Worm (Caenorhabditis elegans) whole organism, mixed stage, embryonic: ENCODE data around the gene C07A4.2.
A peak's percentile ranks its signal among the peaks of the same experiment; 100 is the strongest.

Experiments used
- M03D4.4 ChIP-seq: sonication (generic microtip); optimal IDR thresholded peaks from 2 replicates; lab custom pipeline; 2017; ENCODE audit warnings: mild to moderate bottlenecking, missing genetic modification characterization, missing compliant biosample characterization
- bed-3 ChIP-seq: fragments of 200-800 bp; sonication (Bioruptor generic); optimal IDR thresholded peaks from 3 replicates; lab custom pipeline; 2018; ENCODE audit warnings: mild to moderate bottlenecking, missing genetic modification characterization, moderate library complexity, missing compliant biosample characterization
- blmp-1 ChIP-seq: fragments of 150-350 bp; optimal IDR thresholded peaks from 2 replicates; lab custom pipeline; 2014; ENCODE audit warnings: missing biosample characterization, missing genetic modification characterization
- ceh-39 ChIP-seq: fragments of 150-350 bp; optimal IDR thresholded peaks from 2 replicates; lab custom pipeline; 2014; ENCODE audit warnings: missing biosample characterization, missing genetic modification characterization
- ceh-43 ChIP-seq: fragments of 200-800 bp; sonication (Bioruptor generic); optimal IDR thresholded peaks from 2 replicates; lab custom pipeline; 2018; ENCODE audit warnings: mild to moderate bottlenecking, missing genetic modification characterization, moderate library complexity, missing compliant biosample characterization
- ceh-83 ChIP-seq: fragments of 200-800 bp; sonication (Bioruptor generic); optimal IDR thresholded peaks from 2 replicates; lab custom pipeline; 2018; ENCODE audit warnings: mild to moderate bottlenecking, missing genetic modification characterization, missing compliant biosample characterization
- ces-1 ChIP-seq: fragments of 150-350 bp; optimal IDR thresholded peaks from 2 replicates; lab custom pipeline; 2014; ENCODE audit warnings: missing biosample characterization, missing genetic modification reagents, missing genetic modification characterization
- cnd-1 ChIP-seq: fragments of 200-800 bp; sonication (Bioruptor generic); optimal IDR thresholded peaks from 2 replicates; lab custom pipeline; 2018; ENCODE audit warnings: mild to moderate bottlenecking, missing genetic modification characterization, missing compliant biosample characterization
- drap-1 ChIP-seq: fragments of 200-800 bp; sonication (Bioruptor generic); optimal IDR thresholded peaks from 3 replicates; lab custom pipeline; 2018; ENCODE audit warnings: mild to moderate bottlenecking, missing genetic modification characterization, missing compliant biosample characterization
- elt-1 ChIP-seq: sonication (generic microtip); optimal IDR thresholded peaks from 2 replicates; lab custom pipeline; 2017; ENCODE audit warnings: missing genetic modification characterization, mild to moderate bottlenecking, missing compliant biosample characterization, antibody characterized with exemption, moderate library complexity, borderline replicate concordance; ENCODE audit not compliant: insufficient read depth
- elt-3 ChIP-seq: fragments of 150-350 bp; optimal IDR thresholded peaks from 2 replicates; lab custom pipeline; 2014; ENCODE audit warnings: missing biosample characterization, missing genetic modification characterization
- flh-1 ChIP-seq: fragments of 200-800 bp; sonication (Bioruptor generic); optimal IDR thresholded peaks from 2 replicates; lab custom pipeline; 2018; ENCODE audit warnings: mild to moderate bottlenecking, missing genetic modification characterization, moderate library complexity, missing compliant biosample characterization
- ham-2 ChIP-seq: fragments of 200-800 bp; sonication (Bioruptor generic); optimal IDR thresholded peaks from 2 replicates; lab custom pipeline; 2018; ENCODE audit warnings: mild to moderate bottlenecking, missing genetic modification characterization, missing compliant biosample characterization
- hlh-1 ChIP-seq: fragments of 150-350 bp; optimal IDR thresholded peaks from 2 replicates; lab custom pipeline; 2014; ENCODE audit warnings: missing biosample characterization, missing genetic modification reagents, missing genetic modification characterization
- lin-13 ChIP-seq: fragments of 150-350 bp; optimal IDR thresholded peaks from 2 replicates; lab custom pipeline; 2014; ENCODE audit warnings: missing biosample characterization, missing genetic modification characterization
- lin-32 ChIP-seq: fragments of 200-800 bp; sonication (Bioruptor generic); optimal IDR thresholded peaks from 2 replicates; lab custom pipeline; 2018; ENCODE audit warnings: mild to moderate bottlenecking, missing genetic modification characterization, missing compliant biosample characterization
- lsy-2 ChIP-seq: fragments of 150-350 bp; optimal IDR thresholded peaks from 2 replicates; lab custom pipeline; 2014; ENCODE audit warnings: missing biosample characterization, missing genetic modification characterization
- mab-5 ChIP-seq: fragments of 150-350 bp; optimal IDR thresholded peaks from 2 replicates; lab custom pipeline; 2014; ENCODE audit warnings: missing biosample characterization, missing genetic modification characterization
- mep-1 ChIP-seq: fragments of 150-350 bp; optimal IDR thresholded peaks from 2 replicates; lab custom pipeline; 2017; ENCODE audit warnings: missing biosample characterization, missing genetic modification reagents, missing genetic modification characterization, inconsistent platforms
- mls-2 ChIP-seq: sonication (generic microtip); optimal IDR thresholded peaks from 2 replicates; lab custom pipeline; 2016; ENCODE audit warnings: mild to moderate bottlenecking, missing genetic modification characterization, moderate library complexity, missing compliant biosample characterization
- nhr-12 ChIP-seq: fragments of 150-350 bp; optimal IDR thresholded peaks from 2 replicates; lab custom pipeline; 2014; ENCODE audit warnings: missing biosample characterization, missing genetic modification characterization
- nhr-2 ChIP-seq: fragments of 150-350 bp; optimal IDR thresholded peaks from 2 replicates; lab custom pipeline; 2014; ENCODE audit warnings: missing biosample characterization, missing genetic modification characterization
- nhr-237 ChIP-seq: fragments of 150-350 bp; optimal IDR thresholded peaks from 2 replicates; lab custom pipeline; 2014; ENCODE audit warnings: missing biosample characterization, missing genetic modification characterization
- nhr-28 ChIP-seq: fragments of 150-350 bp; optimal IDR thresholded peaks from 2 replicates; lab custom pipeline; 2014; ENCODE audit warnings: missing biosample characterization, missing genetic modification characterization
- nhr-76 ChIP-seq: sonication (generic microtip); optimal IDR thresholded peaks from 2 replicates; lab custom pipeline; 2017; ENCODE audit warnings: missing biosample characterization, missing genetic modification characterization
- pha-4 ChIP-seq: fragments of 150-350 bp; optimal IDR thresholded peaks from 2 replicates; lab custom pipeline; 2018; ENCODE audit warnings: missing biosample characterization, missing genetic modification reagents, missing genetic modification characterization
- sem-2 ChIP-seq: fragments of 200-800 bp; sonication (Bioruptor generic); optimal IDR thresholded peaks from 2 replicates; lab custom pipeline; 2018; ENCODE audit warnings: mild to moderate bottlenecking, missing genetic modification characterization, missing compliant biosample characterization
- snpc-4 ChIP-seq: fragments of 150-350 bp; optimal IDR thresholded peaks from 2 replicates; lab custom pipeline; 2014; ENCODE audit warnings: missing biosample characterization, missing genetic modification characterization
- sptf-1 ChIP-seq: sonication (generic microtip); optimal IDR thresholded peaks from 2 replicates; lab custom pipeline; 2017; ENCODE audit warnings: mild to moderate bottlenecking, missing genetic modification characterization, moderate library complexity, missing compliant biosample characterization
- tbx-8 ChIP-seq: fragments of 200-800 bp; sonication (Bioruptor generic); optimal IDR thresholded peaks from 2 replicates; lab custom pipeline; 2018; ENCODE audit warnings: mild to moderate bottlenecking, missing genetic modification characterization, moderate library complexity, missing compliant biosample characterization
- unc-120 ChIP-seq: sonication (generic microtip); optimal IDR thresholded peaks from 2 replicates; lab custom pipeline; 2017; ENCODE audit warnings: missing genetic modification characterization, missing compliant biosample characterization; ENCODE audit not compliant: poor library complexity, severe bottlenecking
- unc-39 ChIP-seq: fragments of 150-350 bp; optimal IDR thresholded peaks from 2 replicates; lab custom pipeline; 2014; ENCODE audit warnings: missing biosample characterization, missing genetic modification characterization
- unc-62 ChIP-seq: fragments of 150-350 bp; optimal IDR thresholded peaks from 2 replicates; lab custom pipeline; 2014; ENCODE audit warnings: missing biosample characterization, missing genetic modification reagents, missing genetic modification characterization
- zip-8 ChIP-seq: fragments of 150-350 bp; optimal IDR thresholded peaks from 2 replicates; lab custom pipeline; 2014; ENCODE audit warnings: missing biosample characterization, missing genetic modification characterization
- ztf-11 ChIP-seq: fragments of 150-350 bp; optimal IDR thresholded peaks from 2 replicates; lab custom pipeline; 2014; ENCODE audit warnings: missing biosample characterization, missing genetic modification characterization

The C07A4.2 gene

DNA sequence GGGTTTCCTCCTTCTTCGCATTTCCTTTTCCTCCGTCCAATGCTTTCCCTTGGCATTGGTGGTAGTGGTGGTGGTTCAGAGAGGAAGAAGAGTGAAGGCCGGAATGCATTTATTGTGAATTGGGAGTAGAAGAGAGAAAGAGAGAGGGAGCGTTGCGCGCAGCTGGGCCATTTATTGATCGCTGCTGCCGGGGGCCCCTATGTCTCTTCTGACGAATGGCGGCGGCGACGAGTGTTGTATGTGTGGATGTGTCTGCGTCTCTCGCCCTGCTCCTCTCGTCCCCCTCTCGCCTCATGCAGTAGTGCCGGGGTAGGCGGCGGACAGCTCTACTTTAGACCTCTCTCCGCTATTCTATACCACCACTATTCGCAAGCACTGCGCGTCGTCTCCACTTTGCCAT is 25.4 kb upstream of the C07A4.2 start, which contains the start of gene unc-115:
Gene unc-115 (plus strand): TSS at position 301 of the 400 bp plus-strand sequence.
- TF ChIP-seq ham-2 (GFP tag; lab: Kevin White, UChicago) (peak; percentile 82), nhr-28 (tag; lab: Kevin White, UChicago) (no peak), bed-3 (GFP tag; lab: Kevin White, UChicago) (no peak), lsy-2 (peak; percentile 47), pha-4 (tag; lab: Kevin White, UChicago) (peak; percentile 85), snpc-4 (tag; lab: Kevin White, UChicago) (no peak), hlh-1 (tag; lab: Kevin White, UChicago) (peak; percentile 3), ceh-43 (GFP tag; lab: Kevin White, UChicago) (peak; percentile 20), mep-1 (tag; lab: Kevin White, UChicago) (peak; percentile 72), flh-1 (no peak), ztf-11 (tag; lab: Kevin White, UChicago) (peak; percentile 74), nhr-12 (tag; lab: Kevin White, UChicago) (no peak), nhr-76 (tag; lab: Kevin White, UChicago) (no peak), lin-32 (GFP tag; lab: Kevin White, UChicago) (peak; percentile 47), nhr-2 (no peak), unc-39 (tag; lab: Kevin White, UChicago) (peak; percentile 34), sptf-1 (peak; percentile 81), elt-1 (peak; percentile 2), ceh-83 (GFP tag; lab: Kevin White, UChicago) (no peak), lin-13 (tag; lab: Kevin White, UChicago) (no peak), drap-1 (peak; percentile 65), mls-2 (peak; percentile 93), unc-62 (GFP tag; lab: Kevin White, UChicago) (peak; percentile 95), cnd-1 (tag; lab: Kevin White, UChicago) (peak; percentile 77), nhr-237 (tag; lab: Kevin White, UChicago) (no peak), elt-3 (tag; lab: Kevin White, UChicago) (no peak), mab-5 (tag; lab: Kevin White, UChicago) (no peak), M03D4.4 (peak; percentile 63), sem-2 (no peak), ceh-39 (tag; lab: Kevin White, UChicago) (no peak), ces-1 (GFP tag; lab: Kevin White, UChicago) (peak; percentile 97), blmp-1 (tag; lab: Kevin White, UChicago) (peak; percentile 33), unc-120 (tag; lab: Kevin White, UChicago) (peak; percentile 89), zip-8 (no peak), tbx-8 (no peak)
- TF ChIP-seq, all 35 proteins: peak for 19

DNA sequence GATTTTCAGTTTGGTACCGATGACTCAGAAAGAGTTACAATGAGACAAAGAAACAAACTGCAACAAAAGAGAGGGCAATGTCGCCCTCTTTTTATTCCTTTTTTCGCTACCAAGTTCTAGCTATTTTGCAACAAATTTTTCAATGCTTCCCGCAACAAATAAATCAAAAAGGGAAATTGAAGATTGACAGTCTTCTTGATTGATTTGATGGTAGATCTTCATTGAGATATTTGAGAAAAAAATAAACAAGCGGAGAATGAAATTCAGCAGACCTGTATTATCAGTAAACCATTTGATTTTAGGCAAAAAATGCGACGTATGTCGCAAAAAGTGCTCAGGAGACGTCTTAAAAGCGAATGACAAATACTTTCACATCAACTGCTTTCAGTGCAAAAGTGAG is 24.8 kb upstream of the C07A4.2 start:
- TF ChIP-seq snpc-4 (tag; lab: Kevin White, UChicago): no peak
- TF ChIP-seq unc-62 (GFP tag; lab: Kevin White, UChicago): peak; percentile 45
- no peak for TF ChIP-seq nhr-12 (tag; lab: Kevin White, UChicago)
- TF ChIP-seq nhr-28 (tag; lab: Kevin White, UChicago): no peak

- TF ChIP-seq ces-1 (GFP tag; lab: Kevin White, UChicago) (peak; percentile 27), nhr-237 (tag; lab: Kevin White, UChicago) (peak; percentile 3), nhr-2 (no peak), nhr-12 (tag; lab: Kevin White, UChicago) (no peak), pha-4 (tag; lab: Kevin White, UChicago) (peak; percentile 75), cnd-1 (tag; lab: Kevin White, UChicago) (peak; percentile 72), unc-62 (GFP tag; lab: Kevin White, UChicago) (peak; percentile 28), ceh-83 (GFP tag; lab: Kevin White, UChicago) (peak; percentile 14), sptf-1 (peak; percentile 13)
- TF ChIP-seq, all 35 proteins: peak for 7
Observed at ce11 chrX:10148235-10148872, 23.6 kb upstream of the C07A4.2 start.
